Fruit fly (Drosophila melanogaster) whole organism, prepupa: ENCODE results near the gene CG14321.
A peak's percentile ranks its signal among the peaks of the same experiment; 100 is the strongest.

Experiments
- Blimp-1 ChIP-seq: fragments of 200-800 bp; sonication (Bioruptor generic); optimal IDR thresholded peaks from 3 replicates; lab custom pipeline; 2017; ENCODE audit warnings: missing biosample characterization, missing genetic modification characterization, mild to moderate bottlenecking, moderate library complexity, missing genetic modification reagents
- CG10631 ChIP-seq: fragments of 200-800 bp; sonication (Bioruptor generic); optimal IDR thresholded peaks from 2 replicates; lab custom pipeline; 2016; ENCODE audit warnings: missing biosample characterization, missing genetic modification characterization
- CG10669 ChIP-seq: fragments of 200-800 bp; sonication (Bioruptor generic); optimal IDR thresholded peaks from 3 replicates; lab custom pipeline; 2018; ENCODE audit warnings: missing biosample characterization, mild to moderate bottlenecking, missing genetic modification characterization, moderate library complexity
- CG11294 ChIP-seq: fragments of 200-800 bp; sonication (Bioruptor generic); IDR thresholded peaks from 2 replicates; pipeline ENCODE4 v1.3.6; 2022; ENCODE audit warnings: missing biosample characterization, missing genetic modification characterization
- CG11762 ChIP-seq: fragments of 200-800 bp; sonication (Bioruptor generic); optimal IDR thresholded peaks from 3 replicates; lab custom pipeline; 2016; ENCODE audit warnings: missing biosample characterization, missing genetic modification characterization; ENCODE audit not compliant: insufficient read depth
- CG11902 ChIP-seq: fragments of 200-800 bp; sonication (Bioruptor generic); optimal IDR thresholded peaks from 3 replicates; lab custom pipeline; 2016; ENCODE audit warnings: missing biosample characterization, missing genetic modification characterization
- CG15336 ChIP-seq: fragments of 200-800 bp; sonication (Bioruptor generic); IDR thresholded peaks from 2 replicates; pipeline ENCODE4 v1.3.6; 2022; ENCODE audit warnings: missing biosample characterization, missing genetic modification characterization
- CG1621 ChIP-seq: fragments of 200-800 bp; sonication (Bioruptor generic); optimal IDR thresholded peaks from 3 replicates; lab custom pipeline; 2018; ENCODE audit warnings: missing biosample characterization, mild to moderate bottlenecking, missing genetic modification characterization
- CG3032 ChIP-seq: fragments of 200-800 bp; optimal IDR thresholded peaks from 2 replicates; lab custom pipeline; 2019; ENCODE audit warnings: missing biosample characterization, mild to moderate bottlenecking, missing genetic modification characterization, moderate library complexity
- CG31627 ChIP-seq: fragments of 200-800 bp; sonication (Bioruptor generic); optimal IDR thresholded peaks from 3 replicates; lab custom pipeline; 2016; ENCODE audit warnings: missing biosample characterization, missing genetic modification characterization
- CG32006 ChIP-seq: fragments of 200-800 bp; sonication (Bioruptor generic); optimal IDR thresholded peaks from 3 replicates; lab custom pipeline; 2017; ENCODE audit warnings: missing biosample characterization, mild to moderate bottlenecking, missing genetic modification characterization
- CG34406 ChIP-seq: fragments of 200-800 bp; sonication (Bioruptor generic); optimal IDR thresholded peaks from 3 replicates; lab custom pipeline; 2016; ENCODE audit warnings: missing biosample characterization, missing genetic modification characterization
- CG3919 ChIP-seq: fragments of 200-800 bp; sonication (Bioruptor generic); optimal IDR thresholded peaks from 3 replicates; lab custom pipeline; 2016; ENCODE audit warnings: missing biosample characterization, missing genetic modification characterization
- CG4318 ChIP-seq: fragments of 200-800 bp; sonication (Bioruptor generic); optimal IDR thresholded peaks from 3 replicates; lab custom pipeline; 2017; ENCODE audit warnings: missing biosample characterization, mild to moderate bottlenecking, missing genetic modification characterization
- CG6163 ChIP-seq: fragments of 200-800 bp; sonication (Bioruptor generic); IDR thresholded peaks from 3 replicates; pipeline ENCODE4 v1.3.6; 2022; ENCODE audit warnings: missing biosample characterization, missing genetic modification characterization
- CG6276 ChIP-seq: fragments of 200-800 bp; sonication (Bioruptor generic); optimal IDR thresholded peaks from 2 replicates; lab custom pipeline; 2017; ENCODE audit warnings: missing biosample characterization, mild to moderate bottlenecking, missing genetic modification characterization
- CG6792 ChIP-seq: fragments of 200-800 bp; sonication (Bioruptor generic); optimal IDR thresholded peaks from 3 replicates; lab custom pipeline; 2016; ENCODE audit warnings: missing biosample characterization, missing genetic modification characterization
- CG8119 ChIP-seq: fragments of 200-800 bp; sonication (Bioruptor generic); IDR thresholded peaks from 3 replicates; pipeline ENCODE4 v1.3.6; 2022; ENCODE audit warnings: missing biosample characterization, missing genetic modification characterization
- CG8319 ChIP-seq: fragments of 200-800 bp; sonication (Bioruptor generic); optimal IDR thresholded peaks from 3 replicates; lab custom pipeline; 2016; ENCODE audit warnings: missing biosample characterization, missing genetic modification characterization
- CG8632 ChIP-seq: fragments of 200-800 bp; sonication (Bioruptor generic); optimal IDR thresholded peaks from 3 replicates; lab custom pipeline; 2016; ENCODE audit warnings: missing biosample characterization, missing genetic modification characterization
- CG9139 ChIP-seq: fragments of 200-800 bp; sonication (Bioruptor generic); optimal IDR thresholded peaks from 3 replicates; lab custom pipeline; 2017; ENCODE audit warnings: missing biosample characterization, mild to moderate bottlenecking, missing genetic modification characterization
- Eip75B ChIP-seq: fragments of 200-800 bp; sonication (Bioruptor generic); optimal IDR thresholded peaks from 3 replicates; lab custom pipeline; 2016; ENCODE audit warnings: missing biosample characterization, missing genetic modification characterization
- Eip78C ChIP-seq: fragments of 200-800 bp; sonication (Bioruptor generic); peaks from one replicate; lab custom pipeline; 2016; ENCODE audit warnings: missing biosample characterization, missing genetic modification characterization
- Eip93F ChIP-seq: fragments of 200-800 bp; sonication (Bioruptor generic); optimal IDR thresholded peaks from 2 replicates; lab custom pipeline; 2016; ENCODE audit warnings: missing biosample characterization, mild to moderate bottlenecking, missing genetic modification characterization
- Ets96B ChIP-seq: fragments of 200-800 bp; optimal IDR thresholded peaks from 2 replicates; lab custom pipeline; 2019; ENCODE audit warnings: missing biosample characterization, mild to moderate bottlenecking, missing genetic modification characterization, moderate library complexity
- Gug ChIP-seq: fragments of 200-800 bp; sonication (Bioruptor generic); IDR thresholded peaks from 2 replicates; pipeline ENCODE4 v1.3.6; 2022; ENCODE audit warnings: missing biosample characterization, missing genetic modification characterization
- Hr38 ChIP-seq: sonication (Bioruptor generic); optimal IDR thresholded peaks from 2 replicates; lab custom pipeline; 2016; ENCODE audit warnings: missing biosample characterization, missing genetic modification characterization
- Hr39 ChIP-seq: fragments of 200-800 bp; sonication (Bioruptor generic); optimal IDR thresholded peaks from 2 replicates; lab custom pipeline; 2016; ENCODE audit warnings: missing biosample characterization, missing genetic modification characterization
- Hr4 ChIP-seq: fragments of 200-800 bp; sonication (Bioruptor generic); optimal IDR thresholded peaks from 3 replicates; lab custom pipeline; 2016; ENCODE audit warnings: missing biosample characterization, missing genetic modification characterization
- Lpt ChIP-seq: fragments of 200-800 bp; sonication (Bioruptor generic); optimal IDR thresholded peaks from 3 replicates; lab custom pipeline; 2016; ENCODE audit warnings: missing biosample characterization, missing genetic modification characterization
- Met ChIP-seq: fragments of 200-800 bp; sonication (Bioruptor generic); optimal IDR thresholded peaks from 3 replicates; lab custom pipeline; 2016; ENCODE audit warnings: missing biosample characterization, missing genetic modification characterization
- OdsH ChIP-seq: fragments of 200-800 bp; sonication (Bioruptor generic); optimal IDR thresholded peaks from 3 replicates; lab custom pipeline; 2016; ENCODE audit warnings: missing biosample characterization, missing genetic modification characterization
- Smox ChIP-seq: fragments of 200-800 bp; sonication (Bioruptor generic); optimal IDR thresholded peaks from 3 replicates; lab custom pipeline; 2016; ENCODE audit warnings: missing biosample characterization, missing genetic modification characterization
- Sox102F ChIP-seq: fragments of 200-800 bp; sonication (Bioruptor generic); optimal IDR thresholded peaks from 2 replicates; lab custom pipeline; 2016; ENCODE audit warnings: missing biosample characterization, mild to moderate bottlenecking, missing genetic modification characterization
- Sox14 ChIP-seq: fragments of 200-800 bp; sonication (Bioruptor generic); optimal IDR thresholded peaks from 3 replicates; lab custom pipeline; 2016; ENCODE audit warnings: missing biosample characterization, missing genetic modification characterization
- Sox15 ChIP-seq: fragments of 200-800 bp; sonication (Bioruptor generic); optimal IDR thresholded peaks from 3 replicates; lab custom pipeline; 2016; ENCODE audit warnings: missing biosample characterization, missing genetic modification characterization
- achi ChIP-seq: fragments of 200-800 bp; sonication (Bioruptor generic); optimal IDR thresholded peaks from 3 replicates; lab custom pipeline; 2016; ENCODE audit warnings: missing biosample characterization, missing genetic modification characterization
- acj6 ChIP-seq: fragments of 200-800 bp; sonication (Bioruptor generic); optimal IDR thresholded peaks from 3 replicates; lab custom pipeline; 2016; ENCODE audit warnings: missing biosample characterization, missing genetic modification characterization
- cyc ChIP-seq: fragments of 200-800 bp; sonication (Bioruptor generic); optimal IDR thresholded peaks from 3 replicates; lab custom pipeline; 2016; ENCODE audit warnings: missing biosample characterization, missing genetic modification characterization
- dac ChIP-seq: fragments of 200-800 bp; sonication (Bioruptor generic); optimal IDR thresholded peaks from 2 replicates; lab custom pipeline; 2017; ENCODE audit warnings: missing biosample characterization, mild to moderate bottlenecking, missing genetic modification characterization
- dsx ChIP-seq: fragments of 200-800 bp; optimal IDR thresholded peaks from 3 replicates; lab custom pipeline; 2019; ENCODE audit warnings: missing biosample characterization, mild to moderate bottlenecking, missing genetic modification characterization, moderate library complexity; ENCODE audit not compliant: poor library complexity, severe bottlenecking
- eg ChIP-seq: fragments of 200-800 bp; sonication (Bioruptor generic); IDR thresholded peaks from 3 replicates; pipeline ENCODE4 v1.3.6; 2022; ENCODE audit warnings: missing biosample characterization, missing genetic modification characterization
- esn ChIP-seq: fragments of 200-800 bp; sonication (Bioruptor generic); optimal IDR thresholded peaks from 2 replicates; lab custom pipeline; 2016; ENCODE audit warnings: missing biosample characterization, mild to moderate bottlenecking, missing genetic modification characterization, moderate library complexity
- fd85E ChIP-seq: fragments of 200-800 bp; sonication (Bioruptor generic); optimal IDR thresholded peaks from 3 replicates; lab custom pipeline; 2016; ENCODE audit warnings: missing biosample characterization, missing genetic modification characterization
- lz ChIP-seq: fragments of 200-800 bp; sonication (Bioruptor generic); optimal IDR thresholded peaks from 3 replicates; lab custom pipeline; 2016; ENCODE audit warnings: missing biosample characterization, missing genetic modification characterization
- net ChIP-seq: fragments of 200-800 bp; sonication (Bioruptor generic); optimal IDR thresholded peaks from 3 replicates; lab custom pipeline; 2016; ENCODE audit warnings: missing biosample characterization, missing genetic modification characterization
- pdm3 ChIP-seq: fragments of 200-800 bp; sonication (Bioruptor generic); optimal IDR thresholded peaks from 3 replicates; lab custom pipeline; 2016; ENCODE audit warnings: missing biosample characterization, missing genetic modification characterization
- salr ChIP-seq, 2 experiments: fragments of 200-800 bp; sonication (Bioruptor generic); optimal IDR thresholded peaks; 3 replicates each; lab custom pipeline; 2016 to 2018; ENCODE audit warnings: missing biosample characterization in 2 of 2, missing genetic modification characterization in 2 of 2, mild to moderate bottlenecking in 1 of 2
- spab ChIP-seq: fragments of 200-800 bp; sonication (Bioruptor generic); optimal IDR thresholded peaks from 2 replicates; lab custom pipeline; 2017; ENCODE audit warnings: missing biosample characterization, mild to moderate bottlenecking, missing genetic modification characterization, missing genetic modification reagents
- ss ChIP-seq, 2 experiments: fragments of 200-800 bp; sonication (Bioruptor generic); optimal IDR thresholded peaks; 2 replicates in 1 of 2; 3 replicates in 1 of 2; lab custom pipeline; 2017 to 2018; ENCODE audit warnings: mild to moderate bottlenecking in 2 of 2, missing biosample characterization in 2 of 2, missing genetic modification characterization in 2 of 2, moderate library complexity in 1 of 2
- svp ChIP-seq: fragments of 200-800 bp; sonication (Bioruptor generic); peaks from one replicate; lab custom pipeline; 2016; ENCODE audit warnings: missing biosample characterization, missing genetic modification characterization
- topi ChIP-seq: fragments of 200-800 bp; sonication (Bioruptor generic); optimal IDR thresholded peaks from 3 replicates; lab custom pipeline; 2016; ENCODE audit warnings: missing biosample characterization, missing genetic modification characterization
- vri ChIP-seq: fragments of 200-800 bp; sonication (Bioruptor generic); optimal IDR thresholded peaks from 3 replicates; lab custom pipeline; 2016; ENCODE audit warnings: missing biosample characterization, mild to moderate bottlenecking, missing genetic modification characterization

The CG14321 gene

DNA sequence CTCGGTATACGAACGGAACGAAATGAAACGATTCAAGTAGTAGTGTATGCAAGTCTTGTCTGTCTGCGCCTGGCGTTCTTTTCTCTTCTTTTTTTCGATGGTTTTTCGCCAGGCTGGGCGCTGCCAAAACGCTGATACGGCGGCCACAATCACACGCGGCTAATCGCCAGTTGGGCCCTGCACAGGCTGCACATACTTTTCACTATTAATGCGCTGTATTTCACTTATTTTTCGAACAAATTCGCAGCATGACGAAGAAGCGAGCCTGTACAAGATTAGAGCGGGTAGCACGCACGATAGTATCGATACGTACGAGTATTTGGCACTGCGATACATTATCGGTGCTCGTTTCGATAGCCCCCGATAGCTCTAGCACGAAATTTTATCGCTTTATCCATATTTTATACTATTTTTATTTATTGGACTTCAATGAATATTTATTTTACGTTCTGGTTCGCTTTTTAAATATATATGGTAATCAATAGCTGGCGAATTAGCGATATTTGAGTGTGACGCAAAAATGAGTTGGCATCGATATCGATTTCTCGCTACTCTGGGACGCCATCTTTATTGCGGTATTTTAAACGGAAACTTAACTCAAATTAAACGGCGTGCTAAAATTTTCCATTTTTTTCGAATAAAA, 15.2 kb upstream of the CG14321 start, which contains the start of gene osa:
osa (minus strand) TSS at position 300 of the 643 bp plus-strand sequence.
- TF ChIP-seq esn (GFP tag; lab: Kevin White, UChicago): no peak
- no peak for TF ChIP-seq CG6792 (GFP tag; lab: Kevin White, UChicago)
- peak; percentile 28 for TF ChIP-seq Sox14 (GFP tag; lab: Kevin White, UChicago)
- TF ChIP-seq spab (GFP tag; lab: Kevin White, UChicago): no peak
- peak; percentile 14 for TF ChIP-seq lz (GFP tag; lab: Kevin White, UChicago)
- no peak for TF ChIP-seq CG15336 (GFP tag; lab: Robert Waterston, UW)
- no peak for TF ChIP-seq CG6163
- no peak for TF ChIP-seq OdsH (GFP tag; lab: Kevin White, UChicago)
- no peak for TF ChIP-seq net (GFP tag; lab: Kevin White, UChicago)
- no peak for TF ChIP-seq Blimp-1 (GFP tag; lab: Kevin White, UChicago)
- TF ChIP-seq CG31627 (GFP tag; lab: Kevin White, UChicago): no peak
- no peak for TF ChIP-seq CG34406 (GFP tag; lab: Kevin White, UChicago)
- TF ChIP-seq CG9139 (GFP tag; lab: Kevin White, UChicago): peak; percentile 3
- no peak for TF ChIP-seq acj6 (GFP tag; lab: Kevin White, UChicago)
- TF ChIP-seq svp (GFP tag; lab: Kevin White, UChicago): peak; percentile 64
- no peak for TF ChIP-seq Hr38 (GFP tag; lab: Kevin White, UChicago)
- TF ChIP-seq CG32006 (GFP tag; lab: Kevin White, UChicago): no peak
- no peak for TF ChIP-seq CG11902
- no peak for TF ChIP-seq topi
- TF ChIP-seq Hr39 (GFP tag; lab: Kevin White, UChicago): peak; percentile 19
- TF ChIP-seq CG3919 (GFP tag; lab: Kevin White, UChicago): peak; percentile 20
- no peak for TF ChIP-seq achi
- TF ChIP-seq Met (GFP tag; lab: Kevin White, UChicago): no peak
- TF ChIP-seq CG1621: no peak
- peak; percentile 2 for TF ChIP-seq CG10631 (GFP tag; lab: Kevin White, UChicago)
- no peak for TF ChIP-seq Sox15
- no peak for TF ChIP-seq Eip93F (GFP tag; lab: Kevin White, UChicago)
- no peak for TF ChIP-seq cyc (GFP tag; lab: Kevin White, UChicago)
- TF ChIP-seq eg (GFP tag; lab: Robert Waterston, UW): no peak
- TF ChIP-seq CG11762 (GFP tag; lab: Kevin White, UChicago): no peak
- TF ChIP-seq Sox102F (GFP tag; lab: Kevin White, UChicago): no peak
- no peak for TF ChIP-seq dsx (GFP tag; lab: Kevin White, UChicago)
- no peak for TF ChIP-seq Ets96B (tag; lab: Kevin White, UChicago)
- no peak for TF ChIP-seq Hr4
- TF ChIP-seq CG10669: no peak
- TF ChIP-seq Smox (GFP tag; lab: Kevin White, UChicago): peak; percentile 27
- peak; percentile 32 for TF ChIP-seq CG3032 (tag; lab: Kevin White, UChicago)
- no peak for TF ChIP-seq CG8119 (GFP tag; lab: Robert Waterston, UW)
- TF ChIP-seq CG8319: no peak
- no peak for TF ChIP-seq Lpt
- no peak for TF ChIP-seq Gug
- TF ChIP-seq ss (GFP tag; optimal IDR thresholded peaks at IDR 0.05; lab: Kevin White, UChicago): peak in 1 of 2 experiments; percentile 29
- no peak for TF ChIP-seq pdm3 (GFP tag; lab: Kevin White, UChicago)
- no peak for TF ChIP-seq fd85E
- TF ChIP-seq vri (GFP tag; lab: Kevin White, UChicago): no peak
- TF ChIP-seq Eip75B (GFP tag; lab: Kevin White, UChicago): no peak
- TF ChIP-seq CG11294 (GFP tag; lab: Robert Waterston, UW): no peak
- no peak for TF ChIP-seq dac
- TF ChIP-seq CG4318 (GFP tag; lab: Kevin White, UChicago): no peak
- no peak for TF ChIP-seq CG6276 (GFP tag; lab: Kevin White, UChicago)
- peak; percentile 52 for TF ChIP-seq Eip78C (GFP tag; lab: Kevin White, UChicago)
- no peak for TF ChIP-seq salr (GFP tag; optimal IDR thresholded peaks at IDR 0.05; lab: Kevin White, UChicago)
- TF ChIP-seq CG8632: no peak
